Worm (Caenorhabditis elegans): ENCODE data around the gene F09E5.11.

Gene F09E5.11

ce11 chrII:5365645-5366044, 7.7 kb upstream of the F09E5.11 start, which contains the start of gene F09E5.16:
F09E5.16 (minus strand) TSS chrII:5365745.
- TF ChIP-seq F16B12.6 (tag; optimal IDR thresholded peaks at IDR 0.05), result no peak
- TF ChIP-seq lin-14 (GFP tag; optimal IDR thresholded peaks at IDR 0.05), result peak; percentile 9

- TF ChIP-seq F16B12.6 (tag; optimal IDR thresholded peaks at IDR 0.05) (no peak), efl-1 (optimal IDR thresholded peaks at IDR 0.05) (no peak), efl-1 (GFP tag; optimal IDR thresholded peaks at IDR 0.05 in 1 of 2) (no peak), nhr-90 (tag; optimal IDR thresholded peaks at IDR 0.05; ENCODE audit: poor library complexity) (no peak), nhr-11 (tag; optimal IDR thresholded peaks at IDR 0.05) (no peak), unc-98 (GFP tag; IDR thresholded peaks at IDR 0.05) (no peak), nhr-84 (tag; optimal IDR thresholded peaks at IDR 0.05) (no peak), ceh-8 (GFP tag; optimal IDR thresholded peaks at IDR 0.05) (no peak), pqm-1 (tag; optimal IDR thresholded peaks at IDR 0.05) (no peak), tbx-2 (tag; optimal IDR thresholded peaks at IDR 0.05) (no peak), vab-15 (tag; optimal IDR thresholded peaks at IDR 0.05) (no peak), tlp-1 (tag; optimal IDR thresholded peaks at IDR 0.05) (no peak), dpl-1 (GFP tag; optimal IDR thresholded peaks at IDR 0.05) (no peak), lin-39 (tag; optimal IDR thresholded peaks at IDR 0.05) (no peak), sox-4 (tag; optimal IDR thresholded peaks at IDR 0.05) (no peak), nhr-47 (tag; optimal IDR thresholded peaks at IDR 0.05) (no peak), ceh-82 (tag; optimal IDR thresholded peaks at IDR 0.05) (no peak), unc-86 (tag; optimal IDR thresholded peaks at IDR 0.05) (no peak), swsn-7 (tag; optimal IDR thresholded peaks at IDR 0.05) (no peak)
Observed at ce11 chrII:5364516-5364915, 6.5 kb upstream of the F09E5.11 start.

ce11 chrII:5359252-5359651, 1.3 kb upstream of the F09E5.11 start, which contains the start of gene sec-6:
sec-6 (plus strand) TSS chrII:5359552.
- no peak for TF ChIP-seq unc-86 (tag; optimal IDR thresholded peaks at IDR 0.05)
- no peak for TF ChIP-seq ets-5 (GFP tag; IDR thresholded peaks at IDR 0.05)
- TF ChIP-seq fkh-4 (tag; optimal IDR thresholded peaks at IDR 0.05; ENCODE audit: borderline replicate concordance), result no peak
- no peak for TF ChIP-seq lin-13 (GFP tag; optimal IDR thresholded peaks at IDR 0.05)
- no peak for TF ChIP-seq mef-2 (tag; optimal IDR thresholded peaks at IDR 0.05)
- no peak for TF ChIP-seq egl-13 (tag; optimal IDR thresholded peaks at IDR 0.05)
- no peak for TF ChIP-seq zip-4 (GFP tag; optimal IDR thresholded peaks at IDR 0.05)
- no peak for TF ChIP-seq alr-1 (tag; optimal IDR thresholded peaks at IDR 0.05; ENCODE audit: borderline replicate concordance)
- no peak for TF ChIP-seq ces-1 (GFP tag; optimal IDR thresholded peaks at IDR 0.05)
- TF ChIP-seq irx-1 (tag; optimal IDR thresholded peaks at IDR 0.05), result no peak

- no peak for TF ChIP-seq snpc-4 (tag; optimal IDR thresholded peaks at IDR 0.05)
- TF ChIP-seq nhr-90 (tag; optimal IDR thresholded peaks at IDR 0.05; ENCODE audit: poor library complexity), result no peak
- no peak for TF ChIP-seq swsn-7 (tag; optimal IDR thresholded peaks at IDR 0.05)
- no peak for TF ChIP-seq nhr-28 (tag; optimal IDR thresholded peaks at IDR 0.05)
- no peak for TF ChIP-seq nhr-76 (tag; optimal IDR thresholded peaks at IDR 0.05)
- no peak for TF ChIP-seq fos-1 (tag; optimal IDR thresholded peaks at IDR 0.05)
- TF ChIP-seq F16B12.6 (tag; optimal IDR thresholded peaks at IDR 0.05), result no peak
- no peak for TF ChIP-seq C34B4.2 (tag; optimal IDR thresholded peaks at IDR 0.05)
Observed at ce11 chrII:5355384-5355783, 2.6 kb downstream of the F09E5.11 start, which contains the start of gene srg-69. srg-69 (plus strand) TSS chrII:5355684.

ce11 chrII:5353642-5354041, 4.3 kb downstream of the F09E5.11 start:
- TF ChIP-seq efl-1 (optimal IDR thresholded peaks at IDR 0.05) (no peak), efl-1 (GFP tag; optimal IDR thresholded peaks at IDR 0.05 in 1 of 2) (peak in 1 of 2 experiments; percentile 44), elt-2 (tag; optimal IDR thresholded peaks at IDR 0.05) (peak; percentile 10), nhr-20 (tag; optimal IDR thresholded peaks at IDR 0.05) (no peak)
